Worm (Caenorhabditis elegans): ENCODE results near the gene Y60A9A.1.

Gene Y60A9A.1

ce11 chrX:14370314-14370713 is 6.8 kb downstream of the Y60A9A.1 start, which contains the start of gene irk-3:
Gene irk-3, minus strand, starts transcription at chrX:14370414.
- TF ChIP-seq ham-2 (GFP tag; optimal IDR thresholded peaks at IDR 0.05) (no peak), elt-3 (tag; optimal IDR thresholded peaks at IDR 0.05) (no peak), blmp-1 (tag; optimal IDR thresholded peaks at IDR 0.05) (no peak), zip-8 (tag; optimal IDR thresholded peaks at IDR 0.05) (no peak), lin-13 (tag; optimal IDR thresholded peaks at IDR 0.05) (no peak), bed-3 (GFP tag; optimal IDR thresholded peaks at IDR 0.05) (no peak), sem-2 (GFP tag; optimal IDR thresholded peaks at IDR 0.05) (no peak), flh-1 (GFP tag; optimal IDR thresholded peaks at IDR 0.05) (no peak), snpc-4 (tag; optimal IDR thresholded peaks at IDR 0.05) (no peak), ceh-83 (GFP tag; optimal IDR thresholded peaks at IDR 0.05) (no peak), nhr-2 (tag; optimal IDR thresholded peaks at IDR 0.05) (no peak), nhr-237 (tag; optimal IDR thresholded peaks at IDR 0.05) (no peak), nhr-76 (tag; optimal IDR thresholded peaks at IDR 0.05) (no peak), nhr-12 (tag; optimal IDR thresholded peaks at IDR 0.05) (no peak), unc-120 (tag; optimal IDR thresholded peaks at IDR 0.05; ENCODE audit: poor library complexity, severe bottlenecking) (no peak), M03D4.4 (tag; optimal IDR thresholded peaks at IDR 0.05) (no peak)

DNA sequence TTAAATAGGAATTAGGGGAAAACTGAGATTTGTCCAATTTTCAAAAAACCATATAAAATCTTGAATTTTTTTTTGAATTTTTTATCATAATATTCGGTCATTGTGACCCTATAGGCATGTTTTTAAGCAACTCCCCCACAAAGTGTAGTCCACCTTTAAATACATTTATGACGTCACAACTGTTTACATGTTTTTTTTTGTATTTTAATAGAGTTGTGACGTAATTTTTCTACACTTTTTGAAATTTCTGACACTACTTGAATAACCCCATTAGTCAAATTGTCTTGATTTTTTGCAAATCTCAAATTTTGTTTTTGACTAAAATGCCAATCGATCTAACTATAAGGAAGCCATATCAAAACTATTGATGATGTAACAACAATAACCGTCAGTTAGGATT is 11.0 kb downstream of the Y60A9A.1 start:
- TF ChIP-seq zip-8 (tag; optimal IDR thresholded peaks at IDR 0.05) (peak; percentile 95), elt-3 (tag; optimal IDR thresholded peaks at IDR 0.05) (no peak)

DNA sequence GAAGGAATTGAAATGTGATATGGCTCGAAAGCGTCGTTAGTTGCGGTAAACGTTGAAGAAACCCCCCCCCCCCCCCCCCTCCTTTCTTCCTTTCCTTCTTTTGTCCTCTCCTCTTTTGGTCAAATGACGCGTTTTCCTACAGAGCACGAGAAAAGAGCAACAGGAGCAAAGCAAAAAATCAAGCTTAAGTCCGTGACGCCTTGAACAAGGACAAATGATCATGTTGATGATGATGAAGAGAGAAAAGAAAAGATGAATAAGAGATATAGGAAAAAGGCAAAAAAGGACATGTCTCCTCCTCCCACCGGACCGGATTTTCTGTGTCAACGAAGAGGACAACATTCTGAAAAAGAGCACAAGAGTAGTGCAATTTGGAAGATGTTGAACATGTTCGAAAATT is 17.5 kb downstream of the Y60A9A.1 start:
- TF ChIP-seq ztf-11 (tag; optimal IDR thresholded peaks at IDR 0.05) (no peak), hlh-1 (tag; optimal IDR thresholded peaks at IDR 0.05) (no peak), ceh-83 (GFP tag; optimal IDR thresholded peaks at IDR 0.05) (no peak), nhr-76 (tag; optimal IDR thresholded peaks at IDR 0.05) (no peak), ceh-39 (tag; optimal IDR thresholded peaks at IDR 0.05) (no peak), tbx-8 (GFP tag; optimal IDR thresholded peaks at IDR 0.05) (no peak), ces-1 (GFP tag; optimal IDR thresholded peaks at IDR 0.05) (no peak), nhr-28 (tag; optimal IDR thresholded peaks at IDR 0.05) (no peak), elt-1 (tag; optimal IDR thresholded peaks at IDR 0.05; ENCODE audit: borderline replicate concordance, insufficient read depth) (no peak), unc-120 (tag; optimal IDR thresholded peaks at IDR 0.05; ENCODE audit: poor library complexity, severe bottlenecking) (no peak), nhr-2 (tag; optimal IDR thresholded peaks at IDR 0.05) (no peak), nhr-237 (tag; optimal IDR thresholded peaks at IDR 0.05) (no peak), zip-8 (tag; optimal IDR thresholded peaks at IDR 0.05) (no peak), pha-4 (tag; optimal IDR thresholded peaks at IDR 0.05) (no peak), cnd-1 (tag; optimal IDR thresholded peaks at IDR 0.05) (no peak)

ce11 chrX:14356683-14357287 is 20.3 kb downstream of the Y60A9A.1 start:
- TF ChIP-seq ces-1 (GFP tag; optimal IDR thresholded peaks at IDR 0.05) (peak; percentile 99), nhr-28 (tag; optimal IDR thresholded peaks at IDR 0.05) (no peak)

ce11 chrX:14355034-14355433 is 22.0 kb downstream of the Y60A9A.1 start:
- TF ChIP-seq nhr-2 (tag; optimal IDR thresholded peaks at IDR 0.05) = no peak
- no peak for TF ChIP-seq lsy-2 (tag; optimal IDR thresholded peaks at IDR 0.05)
- no peak for TF ChIP-seq zip-8 (tag; optimal IDR thresholded peaks at IDR 0.05)
- no peak for TF ChIP-seq elt-3 (tag; optimal IDR thresholded peaks at IDR 0.05)
- TF ChIP-seq snpc-4 (tag; optimal IDR thresholded peaks at IDR 0.05) = no peak
- TF ChIP-seq ces-1 (GFP tag; optimal IDR thresholded peaks at IDR 0.05) = no peak
- TF ChIP-seq sptf-1 (tag; optimal IDR thresholded peaks at IDR 0.05) = no peak
- no peak for TF ChIP-seq ceh-43 (GFP tag; optimal IDR thresholded peaks at IDR 0.05)
- no peak for TF ChIP-seq nhr-237 (tag; optimal IDR thresholded peaks at IDR 0.05)
- TF ChIP-seq mls-2 (tag; optimal IDR thresholded peaks at IDR 0.05) = no peak
- TF ChIP-seq lin-13 (tag; optimal IDR thresholded peaks at IDR 0.05) = no peak
- no peak for TF ChIP-seq ceh-39 (tag; optimal IDR thresholded peaks at IDR 0.05)
- TF ChIP-seq ceh-83 (GFP tag; optimal IDR thresholded peaks at IDR 0.05) = no peak
- no peak for TF ChIP-seq M03D4.4 (tag; optimal IDR thresholded peaks at IDR 0.05)

DNA sequence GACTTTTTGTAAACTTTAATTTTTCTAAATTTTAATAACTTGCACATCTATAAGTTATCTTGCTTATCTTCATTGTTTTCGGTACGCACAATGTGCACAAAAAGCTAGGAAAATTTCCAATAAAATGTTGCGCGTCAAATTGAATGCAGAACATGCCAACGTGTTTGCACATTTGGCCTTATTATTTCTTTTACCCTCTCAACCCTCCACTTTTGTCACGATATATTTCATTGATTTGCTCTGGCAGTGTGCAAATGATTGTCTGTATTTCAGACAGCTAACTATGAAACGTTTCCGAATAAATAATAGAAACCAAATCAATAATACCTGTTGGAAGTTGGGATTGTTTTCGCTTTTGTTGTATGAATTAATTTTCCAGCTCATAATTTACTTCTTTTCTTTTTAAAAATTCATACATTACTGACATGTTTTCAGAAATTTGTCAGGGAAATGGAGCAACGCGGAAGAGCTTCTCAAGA is 27.3 kb downstream of the Y60A9A.1 start, which contains the start of gene wdr-5.2:
TSS of gene wdr-5.2 (plus strand) at position 429 of the 479 bp plus-strand sequence.
- TF ChIP-seq ham-2 (GFP tag; optimal IDR thresholded peaks at IDR 0.05) (no peak), ces-1 (GFP tag; optimal IDR thresholded peaks at IDR 0.05) (peak; percentile 36), flh-1 (GFP tag; optimal IDR thresholded peaks at IDR 0.05) (no peak), unc-120 (tag; optimal IDR thresholded peaks at IDR 0.05; ENCODE audit: poor library complexity, severe bottlenecking) (peak; percentile 29)
